Worm (Caenorhabditis elegans) whole organism, L3 larva: ENCODE data around the gene vit-2.

Experiments
- daf-12 ChIP-seq: fragments of 150-350 bp; optimal IDR thresholded peaks from 2 replicates; lab custom pipeline; 2014; ENCODE audit warnings: missing biosample characterization, missing genetic modification reagents, missing genetic modification characterization
- elt-2 ChIP-seq: sonication (generic microtip); optimal IDR thresholded peaks from 2 replicates; lab custom pipeline; 2016; ENCODE audit warnings: missing genetic modification reagents, mild to moderate bottlenecking, missing genetic modification characterization, missing compliant biosample characterization
- fkh-10 ChIP-seq: sonication (generic microtip); optimal IDR thresholded peaks from 2 replicates; lab custom pipeline; 2017; ENCODE audit warnings: missing biosample characterization, missing genetic modification reagents, missing genetic modification characterization
- nfya-1 ChIP-seq: sonication (generic microtip); optimal IDR thresholded peaks from 2 replicates; lab custom pipeline; 2017; ENCODE audit warnings: missing genetic modification characterization, mild to moderate bottlenecking, missing compliant biosample characterization, antibody characterized with exemption, moderate library complexity; ENCODE audit not compliant: insufficient read depth

DNA sequence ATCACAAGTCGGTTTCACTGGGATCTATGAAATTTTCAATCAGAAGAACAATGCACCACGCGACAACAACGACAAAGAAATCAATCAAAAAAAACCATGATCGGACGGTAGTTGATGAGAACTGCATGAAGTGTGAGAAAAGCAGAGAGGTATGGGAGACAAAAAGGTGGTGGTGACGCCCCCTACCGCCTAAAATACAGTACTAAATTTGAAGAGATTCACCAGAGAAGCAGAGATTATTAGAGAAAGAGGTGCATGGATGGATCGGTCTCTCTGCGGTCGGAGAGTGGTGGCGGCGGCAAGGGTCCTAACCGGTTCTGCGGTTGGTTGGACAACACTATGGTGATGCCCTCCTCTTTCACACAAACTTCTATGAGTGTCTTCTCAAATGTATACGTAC lies 18.4 kb downstream of the vit-2 start:
- TF ChIP-seq elt-2 (tag; lab: Kevin White, UChicago) (peak; percentile 28), nfya-1 (tag; lab: Kevin White, UChicago) (peak; percentile 51), fkh-10 (no peak), daf-12 (no peak)
